Fruit fly (Drosophila melanogaster): ENCODE measurements around the gene CG15824.

DNA sequence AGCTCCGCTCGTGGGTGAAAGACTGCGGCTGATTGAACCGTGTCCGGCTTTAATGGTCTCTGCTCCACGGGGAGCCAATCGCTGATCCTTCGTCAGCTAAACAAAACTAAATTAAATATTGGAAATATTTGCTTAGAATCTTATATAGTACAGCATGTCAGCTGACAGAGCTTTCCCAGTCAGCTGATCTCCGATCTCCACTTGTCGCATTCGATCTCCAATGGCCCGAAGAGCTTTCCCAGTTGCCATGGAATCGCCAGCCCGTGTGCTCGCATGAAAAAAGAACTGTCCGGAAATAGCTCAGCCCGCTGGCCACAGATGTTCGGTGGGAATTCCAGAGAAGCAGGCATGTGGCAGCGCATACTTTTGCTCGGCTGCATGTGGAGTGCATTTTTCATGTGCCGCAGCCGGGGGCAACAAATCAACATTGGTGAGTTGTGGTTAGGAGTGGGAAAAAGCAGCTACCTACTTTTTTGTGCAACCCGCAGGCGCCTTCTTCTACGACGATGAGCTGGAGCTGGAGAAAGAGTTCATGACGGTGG, 29.0 kb upstream of the CG15824 start, which contains the start of gene GluRIIC:
- TF ChIP-seq sage (GFP tag; optimal IDR thresholded peaks at IDR 0.05) (no peak), brk (GFP tag; optimal IDR thresholded peaks at IDR 0.05) (no peak), usp (GFP tag; optimal IDR thresholded peaks at IDR 0.05) (no peak), Myc (optimal IDR thresholded peaks at IDR 0.05) (no peak), Hr83 (GFP tag; optimal IDR thresholded peaks at IDR 0.05; ENCODE audit: poor library complexity, severe bottlenecking) (no peak), h (GFP tag; optimal IDR thresholded peaks at IDR 0.05) (no peak), dl (GFP tag; optimal IDR thresholded peaks at IDR 0.05; ENCODE audit: insufficient read depth in 1 of 2, partially characterized antibody in 2 of 2) (no peak), fru (GFP tag; optimal IDR thresholded peaks at IDR 0.05) (no peak)

All from whole organism, wandering third instar larva.